Worm (Caenorhabditis elegans) whole organism, young adult: Measurements from ENCODE around the gene R07E5.19.
A peak's percentile ranks its signal among the peaks of the same experiment; 100 is the strongest.

ENCODE experiments used
- B0336.3 ChIP-seq: fragments of 200-800 bp; sonication (Bioruptor generic); IDR thresholded peaks from 2 replicates; pipeline ENCODE4 v1.3.6; 2022; ENCODE audit warnings: missing genetic modification characterization, missing compliant biosample characterization
- C17E4.6 ChIP-seq: fragments of 200-800 bp; sonication (Bioruptor generic); IDR thresholded peaks from 2 replicates; pipeline ENCODE4 v1.3.6; 2022; ENCODE audit warnings: missing genetic modification reagents, missing genetic modification characterization, missing compliant biosample characterization
- D2030.7 ChIP-seq: fragments of 200-800 bp; sonication (Bioruptor generic); IDR thresholded peaks from 2 replicates; pipeline ENCODE4 v1.3.6; 2022; ENCODE audit warnings: missing genetic modification reagents, missing genetic modification characterization, missing compliant biosample characterization
- F22D6.2 ChIP-seq: sonication (generic microtip); optimal IDR thresholded peaks from 2 replicates; lab custom pipeline; 2016; ENCODE audit warnings: mild to moderate bottlenecking, missing genetic modification characterization, missing compliant biosample characterization
- F33H1.4 ChIP-seq: fragments of 200-800 bp; sonication (Bioruptor generic); IDR thresholded peaks from 2 replicates; pipeline ENCODE4 v1.3.6; 2022; ENCODE audit warnings: missing genetic modification reagents, missing genetic modification characterization, missing compliant biosample characterization
- F39B2.1 ChIP-seq: fragments of 200-800 bp; sonication (Bioruptor generic); IDR thresholded peaks from 2 replicates; pipeline ENCODE4 v1.3.6; 2022; ENCODE audit warnings: missing genetic modification reagents, missing genetic modification characterization, missing compliant biosample characterization
- F49E8.2 ChIP-seq: sonication (generic microtip); optimal IDR thresholded peaks from 3 replicates; lab custom pipeline; 2017; ENCODE audit warnings: missing genetic modification characterization, mild to moderate bottlenecking, missing compliant biosample characterization, antibody characterized with exemption, moderate library complexity; ENCODE audit not compliant: insufficient read depth
- F57C9.4 ChIP-seq: sonication (generic microtip); optimal IDR thresholded peaks from 2 replicates; lab custom pipeline; 2017; ENCODE audit warnings: mild to moderate bottlenecking, missing genetic modification characterization, missing compliant biosample characterization
- K11D2.4 ChIP-seq: fragments of 200-800 bp; sonication (Bioruptor generic); IDR thresholded peaks from 2 replicates; pipeline ENCODE4 v1.3.6; 2022; ENCODE audit warnings: missing genetic modification reagents, missing genetic modification characterization, missing compliant biosample characterization
- Y56A3A.18 ChIP-seq: fragments of 200-800 bp; sonication (Bioruptor generic); IDR thresholded peaks from 2 replicates; pipeline ENCODE4 v1.3.6; 2022; ENCODE audit warnings: missing genetic modification reagents, missing genetic modification characterization, missing compliant biosample characterization
- Y67H2A.10 ChIP-seq: fragments of 200-800 bp; sonication (Bioruptor generic); conservative IDR thresholded peaks from 2 replicates; pipeline ENCODE4 v1.3.6; 2022; ENCODE audit warnings: missing genetic modification reagents, missing genetic modification characterization, missing compliant biosample characterization
- Y95B8A.8 ChIP-seq: fragments of 200-800 bp; sonication (Bioruptor generic); IDR thresholded peaks from 2 replicates; pipeline ENCODE4 v1.3.6; 2022; ENCODE audit warnings: missing genetic modification reagents, missing genetic modification characterization, missing compliant biosample characterization
- ZK185.1 ChIP-seq: sonication (generic microtip); optimal IDR thresholded peaks from 2 replicates; lab custom pipeline; 2016; ENCODE audit warnings: mild to moderate bottlenecking, missing genetic modification characterization, missing compliant biosample characterization; ENCODE audit not compliant: poor library complexity, severe bottlenecking
- akir-1 ChIP-seq: fragments of 200-800 bp; sonication (Bioruptor generic); optimal IDR thresholded peaks from 2 replicates; lab custom pipeline; 2018; ENCODE audit warnings: mild to moderate bottlenecking, missing genetic modification characterization, moderate library complexity, missing compliant biosample characterization
- atf-7 ChIP-seq: sonication (generic microtip); optimal IDR thresholded peaks from 2 replicates; lab custom pipeline; 2017; ENCODE audit warnings: mild to moderate bottlenecking, missing genetic modification characterization, missing compliant biosample characterization
- attf-6 ChIP-seq: fragments of 200-800 bp; sonication (Bioruptor generic); IDR thresholded peaks from 2 replicates; pipeline ENCODE4 v1.3.6; 2022; ENCODE audit warnings: missing genetic modification reagents, missing genetic modification characterization, missing compliant biosample characterization
- cebp-1 ChIP-seq, 2 experiments: fragments of 200-800 bp in 1 of 2; sonication (Bioruptor generic) in 1 of 2; sonication (generic microtip) in 1 of 2; IDR thresholded peaks in 1 of 2; optimal IDR thresholded peaks in 1 of 2; 2 replicates each; pipeline versions ENCODE4 v1.3.6 to Lab custom; 2017 to 2022; ENCODE audit warnings: missing compliant biosample characterization in 2 of 2, missing genetic modification characterization in 2 of 2, mild to moderate bottlenecking in 1 of 2, missing genetic modification reagents in 1 of 2, moderate library complexity in 1 of 2
- cebp-2 ChIP-seq: fragments of 200-800 bp; sonication (Bioruptor generic); IDR thresholded peaks from 2 replicates; pipeline ENCODE4 v1.3.6; 2022; ENCODE audit warnings: missing genetic modification characterization, missing compliant biosample characterization
- ceh-40 ChIP-seq: fragments of 200-800 bp; sonication (Bioruptor generic); IDR thresholded peaks from 2 replicates; pipeline ENCODE4 v1.3.6; 2022; ENCODE audit warnings: missing genetic modification characterization, missing compliant biosample characterization
- ceh-91 ChIP-seq: fragments of 200-800 bp; sonication (Bioruptor generic); IDR thresholded peaks from 2 replicates; pipeline ENCODE4 v1.3.6; 2022; ENCODE audit warnings: missing genetic modification reagents, missing genetic modification characterization, missing compliant biosample characterization
- die-1 ChIP-seq: sonication (generic microtip); optimal IDR thresholded peaks from 2 replicates; lab custom pipeline; 2016; ENCODE audit warnings: missing genotype, mild to moderate bottlenecking, missing genetic modification characterization, missing compliant biosample characterization
- dox-1 ChIP-seq: fragments of 200-800 bp; sonication (Bioruptor generic); IDR thresholded peaks from 2 replicates; pipeline ENCODE4 v1.3.6; 2022; ENCODE audit warnings: missing genetic modification reagents, missing genetic modification characterization, missing compliant biosample characterization
- dpl-1 ChIP-seq: fragments of 150-350 bp; optimal IDR thresholded peaks from 2 replicates; lab custom pipeline; 2014; ENCODE audit warnings: missing biosample characterization, missing genetic modification reagents, missing genetic modification characterization
- egl-18 ChIP-seq: fragments of 200-800 bp; sonication (Bioruptor generic); IDR thresholded peaks from 2 replicates; pipeline ENCODE4 v1.3.6; 2022; ENCODE audit warnings: missing genetic modification reagents, missing genetic modification characterization, missing compliant biosample characterization
- egrh-3 ChIP-seq: fragments of 200-800 bp; sonication (Bioruptor generic); IDR thresholded peaks from 2 replicates; pipeline ENCODE4 v1.3.6; 2022; ENCODE audit warnings: missing genetic modification reagents, missing genetic modification characterization, missing compliant biosample characterization
- ekl-4 ChIP-seq: fragments of 200-800 bp; sonication (Bioruptor generic); IDR thresholded peaks from 2 replicates; pipeline ENCODE4 v1.3.6; 2022; ENCODE audit warnings: missing genetic modification reagents, missing genetic modification characterization, missing compliant biosample characterization
- ets-4 ChIP-seq: fragments of 200-800 bp; sonication (Bioruptor generic); optimal IDR thresholded peaks from 2 replicates; lab custom pipeline; 2018; ENCODE audit warnings: mild to moderate bottlenecking, missing genetic modification characterization, missing compliant biosample characterization
- him-1 ChIP-seq: sonication (generic microtip); optimal IDR thresholded peaks from 2 replicates; lab custom pipeline; 2016; ENCODE audit warnings: missing genotype, missing genetic modification reagents, missing genetic modification characterization, missing compliant biosample characterization
- hmg-1.2 ChIP-seq: fragments of 200-800 bp; sonication (Bioruptor generic); IDR thresholded peaks from 2 replicates; pipeline ENCODE4 v1.3.6; 2022; ENCODE audit warnings: missing genetic modification reagents, missing genetic modification characterization, missing compliant biosample characterization
- hsf-1 ChIP-seq: fragments of 200-800 bp; sonication (Bioruptor generic); IDR thresholded peaks from 2 replicates; pipeline ENCODE4 v1.3.6; 2022; ENCODE audit warnings: missing genetic modification reagents, missing genetic modification characterization, missing compliant biosample characterization
- let-607 ChIP-seq, 2 experiments: fragments of 200-800 bp in 1 of 2; sonication (Bioruptor generic) in 1 of 2; sonication (generic microtip) in 1 of 2; optimal IDR thresholded peaks; 2 replicates each; lab custom pipeline; 2016 to 2018; ENCODE audit warnings: mild to moderate bottlenecking in 2 of 2, missing compliant biosample characterization in 2 of 2, missing genetic modification characterization in 2 of 2, moderate library complexity in 2 of 2, missing genotype in 1 of 2
- lir-1 ChIP-seq: fragments of 200-800 bp; sonication (Bioruptor generic); conservative IDR thresholded peaks from 2 replicates; pipeline ENCODE4 v1.3.6; 2022; ENCODE audit warnings: missing genetic modification reagents, missing genetic modification characterization, missing compliant biosample characterization
- lsl-1 ChIP-seq: fragments of 200-800 bp; sonication (Bioruptor generic); optimal IDR thresholded peaks from 2 replicates; lab custom pipeline; 2018; ENCODE audit warnings: mild to moderate bottlenecking, missing genetic modification characterization, moderate library complexity, missing compliant biosample characterization
- madf-6 ChIP-seq: fragments of 200-800 bp; sonication (Bioruptor generic); IDR thresholded peaks from 2 replicates; pipeline ENCODE4 v1.3.6; 2022; ENCODE audit warnings: missing genetic modification reagents, missing genetic modification characterization, missing compliant biosample characterization
- madf-8 ChIP-seq: fragments of 200-800 bp; sonication (Bioruptor generic); conservative IDR thresholded peaks from 2 replicates; pipeline ENCODE4 v1.3.6; 2022; ENCODE audit warnings: missing genetic modification reagents, missing genetic modification characterization, missing compliant biosample characterization
- nhr-80 ChIP-seq: sonication (generic microtip); optimal IDR thresholded peaks from 2 replicates; lab custom pipeline; 2016; ENCODE audit warnings: missing genetic modification characterization, missing compliant biosample characterization
- repo-1 ChIP-seq: sonication (generic microtip); optimal IDR thresholded peaks from 2 replicates; lab custom pipeline; 2017; ENCODE audit warnings: mild to moderate bottlenecking, missing genetic modification characterization, missing compliant biosample characterization
- rpc-1 ChIP-seq, 2 experiments: fragments of 150-350 bp in 1 of 2; sonication (generic microtip) in 1 of 2; optimal IDR thresholded peaks; 2 replicates each; lab custom pipeline; 2014 to 2018; ENCODE audit warnings: missing biosample characterization in 1 of 2, missing genetic modification characterization in 1 of 2, missing genetic modification reagents in 1 of 2, missing genotype in 1 of 2
- sea-2 ChIP-seq: fragments of 200-800 bp; sonication (Bioruptor generic); IDR thresholded peaks from 2 replicates; pipeline ENCODE4 v1.3.6; 2022; ENCODE audit warnings: missing genetic modification characterization, missing compliant biosample characterization
- snpc-1.1 ChIP-seq: sonication (generic microtip); optimal IDR thresholded peaks from 2 replicates; lab custom pipeline; 2017; ENCODE audit warnings: missing genetic modification characterization, mild to moderate bottlenecking, missing compliant biosample characterization, antibody characterized with exemption, moderate library complexity, missing genotype, missing genetic modification reagents; ENCODE audit not compliant: insufficient read depth
- snpc-3.4 ChIP-seq: sonication (generic microtip); optimal IDR thresholded peaks from 2 replicates; lab custom pipeline; 2017; ENCODE audit warnings: missing genetic modification characterization, mild to moderate bottlenecking, missing compliant biosample characterization, antibody characterized with exemption, moderate library complexity, missing genotype, missing genetic modification reagents
- snpc-4 ChIP-seq, 5 experiments: fragments of 150-350 bp in 1 of 5; sonication (generic microtip) in 4 of 5; optimal IDR thresholded peaks; 2 replicates each; lab custom pipeline; 2014 to 2018; ENCODE audit warnings: missing genetic modification characterization in 5 of 5, missing biosample characterization in 3 of 5, antibody characterized with exemption in 2 of 5, mild to moderate bottlenecking in 2 of 5, missing compliant biosample characterization in 2 of 5, missing genotype in 2 of 5, moderate library complexity in 2 of 5, missing genetic modification reagents in 1 of 5
- xnd-1 ChIP-seq: sonication (generic microtip); optimal IDR thresholded peaks from 2 replicates; lab custom pipeline; 2016; ENCODE audit warnings: missing genotype, missing genetic modification reagents, missing genetic modification characterization, missing compliant biosample characterization
- ztf-18 ChIP-seq: sonication (generic microtip); optimal IDR thresholded peaks from 2 replicates; lab custom pipeline; 2016; ENCODE audit warnings: missing genotype, mild to moderate bottlenecking, missing genetic modification characterization, missing compliant biosample characterization
- ztf-26 ChIP-seq: sonication (generic microtip); optimal IDR thresholded peaks from 2 replicates; lab custom pipeline; 2017; ENCODE audit warnings: missing genetic modification characterization, missing compliant biosample characterization
- ztf-6 ChIP-seq: fragments of 200-800 bp; sonication (Bioruptor generic); IDR thresholded peaks from 2 replicates; pipeline ENCODE4 v1.3.6; 2022; ENCODE audit warnings: missing genetic modification reagents, missing genetic modification characterization, missing compliant biosample characterization

R07E5.19 gene

ce11 chrIII:4434294-4434781 is 16.5 kb upstream of the R07E5.19 start, which contains the start of gene C28A5.1:
C28A5.1 (minus strand) TSS chrIII:4434344.
- TF ChIP-seq D2030.7, result peak; percentile 91
- peak; percentile 68 for TF ChIP-seq F49E8.2 (tag; lab: Kevin White, UChicago)
- no peak for TF ChIP-seq let-607 (tag; optimal IDR thresholded peaks at IDR 0.05; lab: Kevin White, UChicago)
- no peak for TF ChIP-seq cebp-1 (GFP tag; IDR thresholded peaks at IDR 0.05; lab: Robert Waterston, UW)
- no peak for TF ChIP-seq cebp-1 (tag; optimal IDR thresholded peaks at IDR 0.05; lab: Kevin White, UChicago)
- peak; percentile 96 for TF ChIP-seq madf-8 (GFP tag; lab: Robert Waterston, UW)
- no peak for TF ChIP-seq F39B2.1 (GFP tag; lab: Robert Waterston, UW)
- no peak for TF ChIP-seq ztf-18 (tag; lab: Kevin White, UChicago)
- TF ChIP-seq K11D2.4, result no peak
- 0 out of 2 replicates have a peak, but pooled peaks have one; percentile 63 for TF ChIP-seq Y95B8A.8 (GFP tag; lab: Robert Waterston, UW)
- no peak for TF ChIP-seq repo-1 (tag; lab: Kevin White, UChicago)
- no peak for TF ChIP-seq Y67H2A.10 (GFP tag; lab: Robert Waterston, UW)
- TF ChIP-seq akir-1 (GFP tag; lab: Kevin White, UChicago), result no peak
- no peak for TF ChIP-seq ztf-26 (tag; lab: Kevin White, UChicago)
- peak; percentile 95 for TF ChIP-seq F33H1.4
- no peak for TF ChIP-seq ceh-40 (GFP tag; lab: Robert Waterston, UW)
- TF ChIP-seq B0336.3 (GFP tag; lab: Robert Waterston, UW), result no peak
- peak; percentile 14 for TF ChIP-seq snpc-4 (GFP tag; optimal IDR thresholded peaks at IDR 0.05; lab: Kevin White, UChicago)
- TF ChIP-seq snpc-4 (tag; optimal IDR thresholded peaks at IDR 0.05; lab: Kevin White, UChicago), result peak in 2 of 4 experiments; percentile 14 to 34
- no peak for TF ChIP-seq lir-1 (GFP tag; lab: Robert Waterston, UW)
- TF ChIP-seq snpc-1.1 (tag; lab: Kevin White, UChicago), result peak; percentile 48
- no peak for TF ChIP-seq die-1 (tag; lab: Kevin White, UChicago)
- no peak; the same call in 1 of the 2 replicates for TF ChIP-seq hsf-1 (GFP tag; lab: Robert Waterston, UW)
- TF ChIP-seq egl-18, result no peak
- TF ChIP-seq dpl-1, result peak; percentile 44
- TF ChIP-seq cebp-2, result no peak
- no peak for TF ChIP-seq egrh-3 (GFP tag; lab: Robert Waterston, UW)
- TF ChIP-seq sea-2 (GFP tag; lab: Robert Waterston, UW), result no peak
- no peak for TF ChIP-seq rpc-1 (optimal IDR thresholded peaks at IDR 0.05; lab: Kevin White, UChicago)
- peak; percentile 13 for TF ChIP-seq rpc-1 (tag; optimal IDR thresholded peaks at IDR 0.05; lab: Kevin White, UChicago)
- TF ChIP-seq Y56A3A.18 (GFP tag; lab: Robert Waterston, UW), result 0 out of 2 replicates have a peak, but pooled peaks have one; percentile 25
- TF ChIP-seq F57C9.4, result no peak
- peak; percentile 97 for TF ChIP-seq lsl-1
- TF ChIP-seq madf-6 (GFP tag; lab: Robert Waterston, UW), result peak; percentile 97
- TF ChIP-seq ekl-4 (GFP tag; lab: Robert Waterston, UW), result no peak
- no peak for TF ChIP-seq F22D6.2 (tag; lab: Kevin White, UChicago)
- peak; percentile 26; the same call in 1 of the 2 replicates for TF ChIP-seq hmg-1.2 (GFP tag; lab: Robert Waterston, UW)
- TF ChIP-seq nhr-80, result no peak
- peak; percentile 91 for TF ChIP-seq xnd-1
- TF ChIP-seq snpc-3.4 (tag; lab: Kevin White, UChicago), result peak; percentile 90
- peak; percentile 79 for TF ChIP-seq dox-1 (GFP tag; lab: Robert Waterston, UW)
- no peak for TF ChIP-seq ztf-6 (GFP tag; lab: Robert Waterston, UW)
- no peak for TF ChIP-seq ets-4 (GFP tag; lab: Kevin White, UChicago)
- no peak for TF ChIP-seq atf-7 (tag; lab: Kevin White, UChicago)
- TF ChIP-seq him-1 (tag; lab: Kevin White, UChicago), result peak; percentile 86
- no peak for TF ChIP-seq C17E4.6
- TF ChIP-seq attf-6, result no peak
- TF ChIP-seq ZK185.1 (tag; lab: Kevin White, UChicago), result no peak
- peak; percentile 77 for TF ChIP-seq ceh-91 (GFP tag; lab: Robert Waterston, UW)
